Worm (Caenorhabditis elegans) whole organism, L3 larva: ENCODE data around the gene F17E9.18.
"Not testable (repeated sequence)": the region's sequence is repeated elsewhere in the genome, so short reads cannot be mapped to it uniquely, and the experiment has no call there.

Source experiments
- R02D3.7 ChIP-seq: fragments of 150-350 bp; optimal IDR thresholded peaks from 2 replicates; lab custom pipeline; 2014; ENCODE audit warnings: missing biosample characterization, missing genetic modification characterization
- ZK546.5 ChIP-seq: sonication (generic microtip); optimal IDR thresholded peaks from 2 replicates; lab custom pipeline; 2017; ENCODE audit warnings: missing biosample characterization, missing genetic modification characterization
- aly-2 ChIP-seq: fragments of 150-350 bp; optimal IDR thresholded peaks from 2 replicates; lab custom pipeline; 2014; ENCODE audit warnings: missing biosample characterization, missing genetic modification characterization
- ceh-16 ChIP-seq: sonication (generic microtip); optimal IDR thresholded peaks from 2 replicates; lab custom pipeline; 2017; ENCODE audit warnings: missing biosample characterization, missing genetic modification characterization
- ceh-28 ChIP-seq: fragments of 150-350 bp; optimal IDR thresholded peaks from 2 replicates; lab custom pipeline; 2014; ENCODE audit warnings: missing biosample characterization, missing genetic modification reagents, missing genetic modification characterization
- ceh-82 ChIP-seq: fragments of 150-350 bp; optimal IDR thresholded peaks from 2 replicates; lab custom pipeline; 2014; ENCODE audit warnings: missing biosample characterization, missing genetic modification characterization
- ceh-9 ChIP-seq: sonication (generic microtip); optimal IDR thresholded peaks from 2 replicates; lab custom pipeline; 2018; ENCODE audit warnings: missing biosample characterization, missing genetic modification characterization
- daf-12 ChIP-seq: fragments of 150-350 bp; optimal IDR thresholded peaks from 2 replicates; lab custom pipeline; 2014; ENCODE audit warnings: missing biosample characterization, missing genetic modification reagents, missing genetic modification characterization
- egl-27 ChIP-seq: sonication (generic microtip); optimal IDR thresholded peaks from 4 replicates; lab custom pipeline; 2017; ENCODE audit warnings: missing biosample characterization, missing genetic modification reagents, missing genetic modification characterization
- elt-2 ChIP-seq: sonication (generic microtip); optimal IDR thresholded peaks from 2 replicates; lab custom pipeline; 2016; ENCODE audit warnings: missing genetic modification reagents, mild to moderate bottlenecking, missing genetic modification characterization, missing compliant biosample characterization
- elt-3 ChIP-seq, 3 experiments: fragments of 150-350 bp in 1 of 3; sonication (generic microtip) in 2 of 3; optimal IDR thresholded peaks; 2 replicates in 2 of 3; 4 replicates in 1 of 3; lab custom pipeline; 2014 to 2017; ENCODE audit warnings: missing biosample characterization in 3 of 3, missing genetic modification characterization in 3 of 3
- eor-1 ChIP-seq, 2 experiments: fragments of 150-350 bp; optimal IDR thresholded peaks; 2 replicates each; lab custom pipeline; 2014 to 2018; ENCODE audit warnings: missing biosample characterization in 2 of 2, missing genetic modification characterization in 2 of 2
- fkh-10 ChIP-seq: sonication (generic microtip); optimal IDR thresholded peaks from 2 replicates; lab custom pipeline; 2017; ENCODE audit warnings: missing biosample characterization, missing genetic modification reagents, missing genetic modification characterization
- fos-1 ChIP-seq: fragments of 150-350 bp; optimal IDR thresholded peaks from 2 replicates; lab custom pipeline; 2014; ENCODE audit warnings: missing biosample characterization, missing genetic modification characterization
- hmg-11 ChIP-seq: sonication (generic microtip); optimal IDR thresholded peaks from 2 replicates; lab custom pipeline; 2016; ENCODE audit warnings: missing genetic modification characterization, missing compliant biosample characterization
- lin-15B ChIP-seq: fragments of 150-350 bp; optimal IDR thresholded peaks from 2 replicates; lab custom pipeline; 2014; ENCODE audit warnings: missing biosample characterization, missing genetic modification characterization
- lin-39 ChIP-seq: fragments of 150-350 bp; optimal IDR thresholded peaks from 2 replicates; lab custom pipeline; 2018; ENCODE audit warnings: missing biosample characterization, missing genetic modification reagents, missing genetic modification characterization
- mml-1 ChIP-seq: fragments of 150-350 bp; sonication (generic microtip); optimal IDR thresholded peaks from 3 replicates; lab custom pipeline; 2014; ENCODE audit warnings: missing biosample characterization, missing genetic modification characterization
- nfya-1 ChIP-seq: sonication (generic microtip); optimal IDR thresholded peaks from 2 replicates; lab custom pipeline; 2017; ENCODE audit warnings: missing genetic modification characterization, mild to moderate bottlenecking, missing compliant biosample characterization, antibody characterized with exemption, moderate library complexity; ENCODE audit not compliant: insufficient read depth
- nhr-11 ChIP-seq: fragments of 150-350 bp; optimal IDR thresholded peaks from 2 replicates; lab custom pipeline; 2014; ENCODE audit warnings: missing biosample characterization, missing genetic modification characterization
- nhr-237 ChIP-seq: fragments of 150-350 bp; optimal IDR thresholded peaks from 2 replicates; lab custom pipeline; 2014; ENCODE audit warnings: missing biosample characterization, missing genetic modification characterization
- nhr-25 ChIP-seq: sonication (generic microtip); optimal IDR thresholded peaks from 2 replicates; lab custom pipeline; 2017; ENCODE audit warnings: missing biosample characterization, missing genetic modification characterization
- nhr-28 ChIP-seq: fragments of 150-350 bp; optimal IDR thresholded peaks from 2 replicates; lab custom pipeline; 2014; ENCODE audit warnings: missing biosample characterization, missing genetic modification characterization
- nhr-67 ChIP-seq: fragments of 150-350 bp; optimal IDR thresholded peaks from 2 replicates; lab custom pipeline; 2014; ENCODE audit warnings: missing biosample characterization, missing genetic modification characterization
- nhr-76 ChIP-seq: fragments of 150-350 bp; sonication (generic microtip); optimal IDR thresholded peaks from 5 replicates; lab custom pipeline; 2014; ENCODE audit warnings: missing biosample characterization, missing genetic modification characterization
- nhr-77 ChIP-seq: fragments of 150-350 bp; optimal IDR thresholded peaks from 2 replicates; lab custom pipeline; 2014; ENCODE audit warnings: missing biosample characterization, missing genetic modification characterization
- pha-4 ChIP-seq: fragments of 150-350 bp; optimal IDR thresholded peaks from 2 replicates; lab custom pipeline; 2014; ENCODE audit warnings: missing biosample characterization, missing genetic modification reagents, missing genetic modification characterization
- skn-1 ChIP-seq: fragments of 150-350 bp; optimal IDR thresholded peaks from 2 replicates; lab custom pipeline; 2014; ENCODE audit warnings: missing biosample characterization, missing genetic modification characterization
- snpc-4 ChIP-seq: fragments of 150-350 bp; optimal IDR thresholded peaks from 2 replicates; lab custom pipeline; 2014; ENCODE audit warnings: missing biosample characterization, missing genetic modification characterization
- unc-62 ChIP-seq: fragments of 150-350 bp; sonication (generic microtip); optimal IDR thresholded peaks from 4 replicates; lab custom pipeline; 2014; ENCODE audit warnings: missing biosample characterization, missing genetic modification reagents, missing genetic modification characterization
- zag-1 ChIP-seq: fragments of 150-350 bp; optimal IDR thresholded peaks from 2 replicates; lab custom pipeline; 2014; ENCODE audit warnings: missing biosample characterization, missing genetic modification characterization
- ztf-11 ChIP-seq: fragments of 150-350 bp; optimal IDR thresholded peaks from 2 replicates; lab custom pipeline; 2014; ENCODE audit warnings: missing biosample characterization, missing genetic modification characterization
- ztf-4 ChIP-seq: fragments of 150-350 bp; optimal IDR thresholded peaks from 2 replicates; lab custom pipeline; 2014; ENCODE audit warnings: missing biosample characterization, missing genetic modification characterization

F17E9.18 gene

ce11 chrIV:8347051-8347450 lies at the start of gene F17E9.18, which contains the start of gene F17E9.15:
Gene F17E9.18 (minus strand): TSS chrIV:8347151.
Gene F17E9.15 (plus strand): TSS chrIV:8347418.
- TF ChIP-seq ZK546.5 (no peak), lin-15B (tag; lab: Kevin White, UChicago) (no peak), ceh-9 (tag; lab: Kevin White, UChicago) (no peak), nhr-28 (tag; lab: Kevin White, UChicago) (no peak)
- TF ChIP-seq, all 47 proteins: peak for 0

- TF ChIP-seq ceh-28 (tag; lab: Kevin White, UChicago): no peak
- TF ChIP-seq elt-3 (tag; optimal IDR thresholded peaks at IDR 0.05; lab: Kevin White, UChicago): no peak
- no peak for TF ChIP-seq hmg-11 (tag; lab: Kevin White, UChicago)
- TF ChIP-seq ceh-16: no peak
- no peak for TF ChIP-seq nhr-237 (tag; lab: Kevin White, UChicago)
Observed at ce11 chrIV:8396348-8396747, 49.4 kb upstream of the F17E9.18 start, which contains the start of gene timm-17B.2. Gene timm-17B.2 (plus strand): TSS chrIV:8396648.

ce11 chrIV:8394105-8394504 lies 47.2 kb upstream of the F17E9.18 start, which contains the start of gene D2096.11:
Gene D2096.11 (minus strand): TSS chrIV:8394205.
- TF ChIP-seq aly-2 (tag; lab: Kevin White, UChicago): no peak

ce11 chrIV:8389139-8389538 lies 42.2 kb upstream of the F17E9.18 start, which contains the start of gene D2096.10:
Gene D2096.10 (minus strand): TSS chrIV:8389239.
- TF ChIP-seq unc-62 (GFP tag; lab: Kevin White, UChicago); snpc-4 (tag; lab: Kevin White, UChicago); pha-4: not testable (repeated sequence)

ce11 chrIV:8385662-8386061 lies 38.7 kb upstream of the F17E9.18 start:
- TF ChIP-seq ztf-4: no peak
- no peak for TF ChIP-seq nhr-11 (tag; lab: Kevin White, UChicago)
- TF ChIP-seq zag-1 (tag; lab: Kevin White, UChicago): no peak
- no peak for TF ChIP-seq nhr-77 (tag; lab: Kevin White, UChicago)
- no peak for TF ChIP-seq egl-27 (tag; lab: Kevin White, UChicago)
- no peak for TF ChIP-seq nhr-67 (tag; lab: Kevin White, UChicago)
- no peak for TF ChIP-seq nhr-76 (tag; lab: Kevin White, UChicago)
- TF ChIP-seq nfya-1: no peak
- TF ChIP-seq fos-1: no peak
- TF ChIP-seq fkh-10 (GFP tag; lab: Kevin White, UChicago): no peak
- no peak for TF ChIP-seq ceh-82 (tag; lab: Kevin White, UChicago)

- TF ChIP-seq nhr-67 (tag; lab: Kevin White, UChicago) (no peak), ztf-4 (no peak), elt-2 (tag; lab: Kevin White, UChicago) (no peak), daf-12 (tag; lab: Kevin White, UChicago) (no peak), nhr-28 (tag; lab: Kevin White, UChicago) (no peak), pha-4 (no peak), fkh-10 (GFP tag; lab: Kevin White, UChicago) (no peak), elt-3 (tag; optimal IDR thresholded peaks at IDR 0.05; lab: Kevin White, UChicago) (no peak), hmg-11 (tag; lab: Kevin White, UChicago) (no peak), ceh-82 (tag; lab: Kevin White, UChicago) (no peak), eor-1 (tag; optimal IDR thresholded peaks at IDR 0.05; lab: Kevin White, UChicago) (no peak), lin-15B (tag; lab: Kevin White, UChicago) (no peak), mml-1 (tag; lab: Kevin White, UChicago) (no peak), R02D3.7 (tag; lab: Kevin White, UChicago) (no peak), skn-1 (tag; lab: Kevin White, UChicago) (no peak)
- TF ChIP-seq, all 47 proteins: peak for 0
Observed at ce11 chrIV:8384737-8385136, 37.8 kb upstream of the F17E9.18 start.

- TF ChIP-seq daf-12 (tag; lab: Kevin White, UChicago) (no peak), nfya-1 (no peak), nhr-25 (no peak), elt-2 (tag; lab: Kevin White, UChicago) (no peak), lin-15B (tag; lab: Kevin White, UChicago) (no peak), mml-1 (tag; lab: Kevin White, UChicago) (no peak), lin-39 (tag; lab: Kevin White, UChicago) (no peak), skn-1 (tag; lab: Kevin White, UChicago) (no peak), ztf-11 (no peak), zag-1 (tag; lab: Kevin White, UChicago) (no peak), ceh-82 (tag; lab: Kevin White, UChicago) (no peak), nhr-237 (tag; lab: Kevin White, UChicago) (no peak)
Observed at ce11 chrIV:8382695-8383094, 35.7 kb upstream of the F17E9.18 start, which contains the start of gene D2096.9. Gene D2096.9 (minus strand): TSS chrIV:8382795.
